Worm (Caenorhabditis elegans): ENCODE results near the gene T14G8.2.

The T14G8.2 gene

ce11 chrX:12889837-12890449 is 32.1 kb downstream of the T14G8.2 start (continued):
- peak; percentile 76 for TF ChIP-seq gmeb-2 (tag; optimal IDR thresholded peaks at IDR 0.05)
- TF ChIP-seq zip-5 (tag; optimal IDR thresholded peaks at IDR 0.05) = peak; percentile 57
- TF ChIP-seq ceh-14 (tag; optimal IDR thresholded peaks at IDR 0.05) = peak; percentile 35
- peak; percentile 63 for TF ChIP-seq unc-3 (GFP tag; conservative IDR thresholded peaks at IDR 0.05)
- peak; percentile 64 for TF ChIP-seq unc-3 (tag; optimal IDR thresholded peaks at IDR 0.05)
- TF ChIP-seq pha-4 (tag; optimal IDR thresholded peaks at IDR 0.05) = no peak
- peak; percentile 65 for TF ChIP-seq Y22D7AL.16 (tag; optimal IDR thresholded peaks at IDR 0.05)
- TF ChIP-seq ahr-1 (tag; optimal IDR thresholded peaks at IDR 0.05) = peak; percentile 59
- no peak for TF ChIP-seq mec-3 (tag; optimal IDR thresholded peaks at IDR 0.05; ENCODE audit: borderline replicate concordance)
- peak; percentile 50 for TF ChIP-seq ceh-48 (tag; optimal IDR thresholded peaks at IDR 0.05)
- TF ChIP-seq lim-6 (tag; optimal IDR thresholded peaks at IDR 0.05) = no peak
- no peak for TF ChIP-seq pqm-1 (tag; optimal IDR thresholded peaks at IDR 0.05)
- TF ChIP-seq unc-42 (tag; optimal IDR thresholded peaks at IDR 0.05) = no peak
- TF ChIP-seq npax-4 (tag; optimal IDR thresholded peaks at IDR 0.05) = peak; percentile 73
- TF ChIP-seq ceh-24 (tag; optimal IDR thresholded peaks at IDR 0.05) = peak; percentile 64
- TF ChIP-seq tbx-7 (tag; optimal IDR thresholded peaks at IDR 0.05) = peak; percentile 48
- peak; percentile 79 for TF ChIP-seq eyg-1 (tag; optimal IDR thresholded peaks at IDR 0.05)
- TF ChIP-seq pha-2 (tag; optimal IDR thresholded peaks at IDR 0.05) = peak; percentile 78
- peak; percentile 78 for TF ChIP-seq C38D4.7 (GFP tag; optimal IDR thresholded peaks at IDR 0.05)
- no peak for TF ChIP-seq ceh-9 (tag; optimal IDR thresholded peaks at IDR 0.05)
- no peak for TF ChIP-seq pros-1 (tag; optimal IDR thresholded peaks at IDR 0.05)
- peak; percentile 88 for TF ChIP-seq ceh-19 (GFP tag; optimal IDR thresholded peaks at IDR 0.05)
- peak; percentile 72 for TF ChIP-seq ztf-16 (tag; optimal IDR thresholded peaks at IDR 0.05)
- TF ChIP-seq ceh-22 (tag; optimal IDR thresholded peaks at IDR 0.05) = no peak
- peak; percentile 84 for TF ChIP-seq elt-2 (tag; optimal IDR thresholded peaks at IDR 0.05)
- TF ChIP-seq elt-4 (tag; optimal IDR thresholded peaks at IDR 0.05) = no peak
- no peak for TF ChIP-seq ama-1 (optimal IDR thresholded peaks at IDR 0.05)
- no peak for TF ChIP-seq pag-3 (tag; optimal IDR thresholded peaks at IDR 0.05; ENCODE audit: borderline replicate concordance)
- peak; percentile 67 for TF ChIP-seq ets-4 (tag; optimal IDR thresholded peaks at IDR 0.05)
- TF ChIP-seq fkh-6 (tag; optimal IDR thresholded peaks at IDR 0.05) = peak; percentile 85
- TF ChIP-seq nhr-232 (tag; optimal IDR thresholded peaks at IDR 0.05) = peak; percentile 69
- peak; percentile 52 for TF ChIP-seq rnt-1 (tag; optimal IDR thresholded peaks at IDR 0.05)
- TF ChIP-seq fax-1 (tag; optimal IDR thresholded peaks at IDR 0.05) = peak; percentile 52
- peak; percentile 69 for TF ChIP-seq lin-11 (tag; optimal IDR thresholded peaks at IDR 0.05)
- peak; percentile 61 for TF ChIP-seq F13H6.1 (tag; optimal IDR thresholded peaks at IDR 0.05)
- TF ChIP-seq hlh-6 (tag; optimal IDR thresholded peaks at IDR 0.05) = peak; percentile 80

ce11 chrX:12899140-12899888 is 41.5 kb downstream of the T14G8.2 start:
- TF ChIP-seq fkh-10 (GFP tag; optimal IDR thresholded peaks at IDR 0.05) (no peak), ceh-19 (GFP tag; optimal IDR thresholded peaks at IDR 0.05) (no peak), pax-1 (tag; optimal IDR thresholded peaks at IDR 0.05) (no peak), eyg-1 (tag; optimal IDR thresholded peaks at IDR 0.05) (no peak)

- TF ChIP-seq pqm-1 (tag; optimal IDR thresholded peaks at IDR 0.05) (no peak), fkh-10 (GFP tag; optimal IDR thresholded peaks at IDR 0.05) (no peak), C38D4.7 (GFP tag; optimal IDR thresholded peaks at IDR 0.05) (peak; percentile 22), ceh-31 (tag; optimal IDR thresholded peaks at IDR 0.05) (peak; percentile 32), sdc-2 (tag; optimal IDR thresholded peaks at IDR 0.05) (peak; percentile 54), ahr-1 (tag; optimal IDR thresholded peaks at IDR 0.05) (no peak), ceh-6 (GFP tag; optimal IDR thresholded peaks at IDR 0.05) (no peak), unc-42 (tag; optimal IDR thresholded peaks at IDR 0.05) (peak; percentile 92), fkh-6 (tag; optimal IDR thresholded peaks at IDR 0.05) (peak; percentile 16), rnt-1 (tag; optimal IDR thresholded peaks at IDR 0.05) (no peak), fax-1 (tag; optimal IDR thresholded peaks at IDR 0.05) (no peak), pax-1 (tag; optimal IDR thresholded peaks at IDR 0.05) (no peak), hlh-6 (tag; optimal IDR thresholded peaks at IDR 0.05) (no peak)
Observed at ce11 chrX:12902057-12902652, 44.4 kb downstream of the T14G8.2 start.
